Worm (Caenorhabditis elegans) whole organism, L3 larva: ENCODE data around the gene F48E3.6.

Experiments
- ceh-16 ChIP-seq: sonication (generic microtip); optimal IDR thresholded peaks from 2 replicates; lab custom pipeline; 2017; ENCODE audit warnings: missing biosample characterization, missing genetic modification characterization
- ceh-9 ChIP-seq: sonication (generic microtip); optimal IDR thresholded peaks from 2 replicates; lab custom pipeline; 2018; ENCODE audit warnings: missing biosample characterization, missing genetic modification characterization
- fos-1 ChIP-seq: fragments of 150-350 bp; optimal IDR thresholded peaks from 2 replicates; lab custom pipeline; 2014; ENCODE audit warnings: missing biosample characterization, missing genetic modification characterization
- lin-15B ChIP-seq: fragments of 150-350 bp; optimal IDR thresholded peaks from 2 replicates; lab custom pipeline; 2014; ENCODE audit warnings: missing biosample characterization, missing genetic modification characterization
- mdl-1 ChIP-seq: fragments of 150-350 bp; optimal IDR thresholded peaks from 2 replicates; lab custom pipeline; 2014; ENCODE audit warnings: missing biosample characterization, missing genetic modification characterization
- unc-62 ChIP-seq: fragments of 150-350 bp; sonication (generic microtip); optimal IDR thresholded peaks from 4 replicates; lab custom pipeline; 2014; ENCODE audit warnings: missing biosample characterization, missing genetic modification reagents, missing genetic modification characterization

ce11 chrX:7506533-7506932 lies 3.8 kb upstream of the F48E3.6 start, which contains the start of gene lgc-11:
- TF ChIP-seq lin-15B (tag; lab: Kevin White, UChicago): no peak
- TF ChIP-seq ceh-16: no peak
- no peak for TF ChIP-seq ceh-9 (tag; lab: Kevin White, UChicago)
- TF ChIP-seq fos-1: no peak
- no peak for TF ChIP-seq unc-62 (GFP tag; lab: Kevin White, UChicago)
- no peak for TF ChIP-seq mdl-1
